Fruit fly (Drosophila melanogaster): ENCODE measurements around the gene CG14115.

The CG14115 gene

dm6 chr3L:13049671-13050070 is 11.6 kb downstream of the CG14115 start (continued):
- peak; percentile 38 for TF ChIP-seq Ets96B (tag; optimal IDR thresholded peaks at IDR 0.05)
- TF ChIP-seq Blimp-1 (GFP tag; optimal IDR thresholded peaks at IDR 0.05): no peak
- TF ChIP-seq CG6276 (GFP tag; optimal IDR thresholded peaks at IDR 0.05): no peak
- TF ChIP-seq svp (GFP tag): peak; percentile 80
- no peak for TF ChIP-seq Hr38 (GFP tag; optimal IDR thresholded peaks at IDR 0.05)
- no peak for TF ChIP-seq fd59A (GFP tag; optimal IDR thresholded peaks at IDR 0.05)
- no peak for TF ChIP-seq CG9139 (GFP tag; optimal IDR thresholded peaks at IDR 0.05)
- no peak for TF ChIP-seq cyc (GFP tag; optimal IDR thresholded peaks at IDR 0.05)
- TF ChIP-seq salr (GFP tag; optimal IDR thresholded peaks at IDR 0.05): peak in 1 of 2 experiments; percentile 11
- TF ChIP-seq fd85E (GFP tag; optimal IDR thresholded peaks at IDR 0.05): no peak
- no peak for TF ChIP-seq Ets21C (GFP tag; optimal IDR thresholded peaks at IDR 0.05)
- TF ChIP-seq CG16779 (tag; optimal IDR thresholded peaks at IDR 0.05): no peak
- peak; percentile 32 for TF ChIP-seq topi (GFP tag; optimal IDR thresholded peaks at IDR 0.05)
- TF ChIP-seq net (GFP tag; optimal IDR thresholded peaks at IDR 0.05): peak; percentile 41
- TF ChIP-seq CG31627 (GFP tag; optimal IDR thresholded peaks at IDR 0.05): no peak
- no peak for TF ChIP-seq Sox15 (GFP tag; optimal IDR thresholded peaks at IDR 0.05)

DNA sequence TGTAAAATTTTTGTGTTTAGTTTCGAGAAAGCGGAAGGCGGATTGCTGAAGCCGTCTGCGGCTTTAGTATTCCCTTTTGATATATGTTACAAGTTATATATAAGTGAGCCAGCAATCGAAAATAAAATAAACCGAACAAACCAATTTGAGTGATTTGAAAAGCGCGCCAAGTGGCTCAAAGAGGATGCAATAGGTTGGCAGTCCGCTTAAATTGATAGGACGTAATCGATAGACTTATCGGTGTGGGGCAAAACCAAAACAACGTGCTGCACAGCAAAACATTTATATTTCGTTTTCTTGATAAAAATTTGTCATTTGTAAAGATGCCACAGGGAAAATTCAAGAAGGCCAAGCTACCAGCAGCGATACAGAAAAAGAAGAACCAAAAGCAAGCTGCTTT is 14.5 kb downstream of the CG14115 start, which contains the start of gene CG11279:
CG11279 (plus strand) TSS at position 220 of the 400 bp plus-strand sequence.
- no peak for TF ChIP-seq Ets96B (tag; optimal IDR thresholded peaks at IDR 0.05)
- no peak for TF ChIP-seq dsx (GFP tag; optimal IDR thresholded peaks at IDR 0.05; ENCODE audit: poor library complexity, severe bottlenecking)
- no peak for TF ChIP-seq CG6276 (GFP tag; optimal IDR thresholded peaks at IDR 0.05)
- TF ChIP-seq svp (GFP tag): peak; percentile 7
- TF ChIP-seq CG6854 (GFP tag; optimal IDR thresholded peaks at IDR 0.05): no peak
- TF ChIP-seq CG15336 (GFP tag; IDR thresholded peaks at IDR 0.05): no peak

DNA sequence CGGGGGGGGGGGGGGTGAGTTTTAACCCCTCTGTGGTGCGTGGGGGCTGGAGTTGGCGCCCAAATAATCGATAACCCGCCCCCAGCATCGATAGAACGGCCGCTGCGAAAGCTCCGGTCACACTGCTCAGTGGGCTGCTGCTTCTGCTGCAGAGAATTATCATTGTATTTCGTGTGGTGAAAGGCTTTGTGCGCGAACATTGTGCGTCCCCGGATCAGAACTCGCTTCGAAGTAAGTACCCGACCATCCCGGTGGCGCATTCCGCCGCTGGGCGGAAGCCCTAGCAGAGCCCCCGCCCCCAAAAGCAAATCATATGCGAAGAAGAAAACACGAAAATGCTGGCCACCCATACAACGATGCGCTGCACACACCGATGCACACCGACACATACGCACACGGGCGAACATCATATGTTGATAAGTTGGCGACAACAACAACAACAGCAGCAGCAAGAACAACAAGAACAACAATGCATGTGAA is 16.8 kb downstream of the CG14115 start, which contains the start of gene Syx13:
Syx13 (plus strand) TSS at position 100 of the 480 bp plus-strand sequence.
- TF ChIP-seq lz (GFP tag; optimal IDR thresholded peaks at IDR 0.05) (no peak), Smox (GFP tag; optimal IDR thresholded peaks at IDR 0.05) (no peak), CG8319 (GFP tag; optimal IDR thresholded peaks at IDR 0.05) (no peak), fkh (GFP tag; optimal IDR thresholded peaks at IDR 0.05) (peak; percentile 74), CG9139 (GFP tag; optimal IDR thresholded peaks at IDR 0.05) (no peak), Met (GFP tag; optimal IDR thresholded peaks at IDR 0.05) (no peak), CG10631 (GFP tag; optimal IDR thresholded peaks at IDR 0.05) (no peak), CG11902 (GFP tag; optimal IDR thresholded peaks at IDR 0.05) (no peak), CG32006 (GFP tag; optimal IDR thresholded peaks at IDR 0.05) (no peak), topi (GFP tag; optimal IDR thresholded peaks at IDR 0.05) (peak; percentile 19), Eip75B (GFP tag; optimal IDR thresholded peaks at IDR 0.05) (no peak), cyc (GFP tag; optimal IDR thresholded peaks at IDR 0.05) (no peak), Sox14 (GFP tag; optimal IDR thresholded peaks at IDR 0.05) (peak; percentile 63), svp (GFP tag) (peak; percentile 85), CG11762 (GFP tag; optimal IDR thresholded peaks at IDR 0.05; ENCODE audit: insufficient read depth) (no peak), fd59A (GFP tag; optimal IDR thresholded peaks at IDR 0.05) (no peak), Hr38 (GFP tag; optimal IDR thresholded peaks at IDR 0.05) (no peak), esn (GFP tag; optimal IDR thresholded peaks at IDR 0.05) (peak; percentile 17), fd85E (GFP tag; optimal IDR thresholded peaks at IDR 0.05) (no peak), Eip93F (GFP tag; optimal IDR thresholded peaks at IDR 0.05) (no peak), Blimp-1 (GFP tag; optimal IDR thresholded peaks at IDR 0.05) (no peak), net (GFP tag; optimal IDR thresholded peaks at IDR 0.05) (no peak), CG15336 (GFP tag; IDR thresholded peaks at IDR 0.05) (peak; percentile 14; the same call in 1 of the 2 replicates), acj6 (GFP tag; optimal IDR thresholded peaks at IDR 0.05) (no peak), CG6808 (GFP tag; optimal IDR thresholded peaks at IDR 0.05) (peak; percentile 29), CG11294 (GFP tag; IDR thresholded peaks at IDR 0.05) (no peak), CG1621 (tag; optimal IDR thresholded peaks at IDR 0.05) (no peak), CG34406 (GFP tag; optimal IDR thresholded peaks at IDR 0.05) (no peak), CG7368 (GFP tag; optimal IDR thresholded peaks at IDR 0.05) (no peak), ss (GFP tag; optimal IDR thresholded peaks at IDR 0.05) (peak; percentile 29 to 33), CG10669 (GFP tag; optimal IDR thresholded peaks at IDR 0.05) (no peak), spab (GFP tag; optimal IDR thresholded peaks at IDR 0.05) (no peak), Ets96B (tag; optimal IDR thresholded peaks at IDR 0.05) (peak; percentile 19), CG31627 (GFP tag; optimal IDR thresholded peaks at IDR 0.05) (no peak), CG4318 (GFP tag; optimal IDR thresholded peaks at IDR 0.05) (no peak), CG3032 (tag; optimal IDR thresholded peaks at IDR 0.05) (no peak), achi (GFP tag; optimal IDR thresholded peaks at IDR 0.05) (no peak), eg (GFP tag; IDR thresholded peaks at IDR 0.05) (0 out of 3 replicates have a peak, but pooled peaks have one; percentile 12), Hr4 (GFP tag; optimal IDR thresholded peaks at IDR 0.05) (no peak)
